Worm (Caenorhabditis elegans) whole organism, L4 larva: ENCODE results near the gene clec-67.

ENCODE experiments used
- ZK546.5 ChIP-seq, 2 experiments: sonication (generic microtip); optimal IDR thresholded peaks; 2 replicates each; lab custom pipeline; 2017; ENCODE audit warnings: missing biosample characterization in 2 of 2, missing genetic modification characterization in 2 of 2
- aha-1 ChIP-seq: fragments of 150-350 bp; peaks from one replicate; lab custom pipeline; 2014; ENCODE audit warnings: missing biosample characterization, missing genetic modification characterization
- ama-1 ChIP-seq: fragments of 150-350 bp; optimal IDR thresholded peaks from 2 replicates; lab custom pipeline; 2014; ENCODE audit warnings: inconsistent platforms, mixed read lengths
- ceh-32 ChIP-seq: sonication (generic microtip); optimal IDR thresholded peaks from 2 replicates; lab custom pipeline; 2016; ENCODE audit warnings: mild to moderate bottlenecking, missing genetic modification characterization, missing compliant biosample characterization; ENCODE audit not compliant: poor library complexity
- fos-1 ChIP-seq: fragments of 150-350 bp; optimal IDR thresholded peaks from 2 replicates; lab custom pipeline; 2014; ENCODE audit warnings: missing biosample characterization, missing genetic modification characterization
- jun-1 ChIP-seq: fragments of 150-350 bp; optimal IDR thresholded peaks from 2 replicates; lab custom pipeline; 2014; ENCODE audit warnings: missing biosample characterization, missing genetic modification reagents, missing genetic modification characterization
- lin-13 ChIP-seq: fragments of 150-350 bp; optimal IDR thresholded peaks from 2 replicates; lab custom pipeline; 2014; ENCODE audit warnings: missing biosample characterization, missing genetic modification reagents, missing genetic modification characterization
- lir-3 ChIP-seq: sonication (generic microtip); optimal IDR thresholded peaks from 2 replicates; lab custom pipeline; 2016; ENCODE audit warnings: mild to moderate bottlenecking, missing genetic modification characterization, missing compliant biosample characterization
- mep-1 ChIP-seq: fragments of 150-350 bp; sonication (generic microtip); optimal IDR thresholded peaks from 3 replicates; lab custom pipeline; 2014; ENCODE audit warnings: missing biosample characterization, missing genetic modification characterization
- unc-62 ChIP-seq, 3 experiments: fragments of 150-350 bp in 1 of 3; sonication (generic microtip); optimal IDR thresholded peaks in 2 of 3; peaks in 1 of 3; 1 replicate in 1 of 3; 2 replicates in 2 of 3; lab custom pipeline; 2014 to 2017; ENCODE audit warnings: missing biosample characterization in 3 of 3, missing genetic modification characterization in 3 of 3, missing genetic modification reagents in 3 of 3, missing genotype in 1 of 3

ce11 chrIV:3873706-3874105 is 48.3 kb upstream of the clec-67 start, which contains the start of gene F37C4.5:
- TF ChIP-seq lir-3, result no peak
- TF ChIP-seq aha-1, result no peak
- TF ChIP-seq mep-1 (tag; lab: Kevin White, UChicago), result no peak
- TF ChIP-seq fos-1 (tag; lab: Kevin White, UChicago), result no peak
- no peak for TF ChIP-seq lin-13 (GFP tag; lab: Kevin White, UChicago)
- TF ChIP-seq jun-1 (tag; lab: Kevin White, UChicago), result no peak
- TF ChIP-seq ama-1 (lab: Kevin White, UChicago), result no peak
- no peak for TF ChIP-seq unc-62 (GFP tag; optimal IDR thresholded peaks at IDR 0.05 in 1 of 2; lab: Kevin White, UChicago)
- TF ChIP-seq unc-62 (tag; optimal IDR thresholded peaks at IDR 0.05; lab: Kevin White, UChicago), result no peak
- TF ChIP-seq ceh-32 (tag; lab: Kevin White, UChicago), result no peak
- TF ChIP-seq ZK546.5 (tag; optimal IDR thresholded peaks at IDR 0.05; lab: Kevin White, UChicago), result no peak
